Worm (Caenorhabditis elegans): Measurements from ENCODE around the gene ehbp-1.

ce11 chrV:9546042-9546581 is 4.3 kb upstream of the ehbp-1 start, which contains the start of gene C50F4.6:
- TF ChIP-seq him-1 (tag; optimal IDR thresholded peaks at IDR 0.05), result no peak
- no peak for TF ChIP-seq W03F9.2 (tag; optimal IDR thresholded peaks at IDR 0.05)
- no peak for TF ChIP-seq dao-5 (tag; optimal IDR thresholded peaks at IDR 0.05)

Data from whole organism, L4/young adult.